Fruit fly (Drosophila melanogaster) whole organism, embryonic: ENCODE results near the gene CG5892.

ENCODE experiments used
- CG10321 ChIP-seq: fragments of 200-800 bp; sonication (Bioruptor generic); IDR thresholded peaks from 2 replicates; pipeline ENCODE4 v1.3.6; 2022; ENCODE audit warnings: missing biosample characterization, missing genetic modification characterization
- CG10431 ChIP-seq: fragments of 200-800 bp; sonication (Bioruptor generic); optimal IDR thresholded peaks from 3 replicates; lab custom pipeline; 2018; ENCODE audit warnings: missing biosample characterization, mild to moderate bottlenecking, missing genetic modification characterization
- CG10565 ChIP-seq: fragments of 200-800 bp; sonication (Bioruptor generic); optimal IDR thresholded peaks from 3 replicates; lab custom pipeline; 2016; ENCODE audit warnings: missing biosample characterization, mild to moderate bottlenecking, missing genetic modification characterization
- CG11093 ChIP-seq: fragments of 200-800 bp; sonication (Bioruptor generic); IDR thresholded peaks from 3 replicates; pipeline ENCODE4 v1.3.6; 2022; ENCODE audit warnings: missing biosample characterization, missing genetic modification characterization
- CG1233 ChIP-seq: fragments of 200-800 bp; sonication (Bioruptor generic); optimal IDR thresholded peaks from 4 replicates; lab custom pipeline; 2018; ENCODE audit warnings: missing biosample characterization, mild to moderate bottlenecking, missing genetic modification characterization
- CG12659 ChIP-seq: fragments of 200-800 bp; sonication (Bioruptor generic); optimal IDR thresholded peaks from 3 replicates; lab custom pipeline; 2017; ENCODE audit warnings: mild to moderate bottlenecking, missing biosample characterization, missing genetic modification reagents, missing genetic modification characterization
- CG12769 ChIP-seq: fragments of 200-800 bp; sonication (Bioruptor generic); optimal IDR thresholded peaks from 2 replicates; lab custom pipeline; 2019; ENCODE audit warnings: missing biosample characterization, mild to moderate bottlenecking, missing genetic modification characterization, moderate library complexity
- CG13894 ChIP-seq: fragments of 200-800 bp; sonication (Bioruptor generic); optimal IDR thresholded peaks from 3 replicates; lab custom pipeline; 2018; ENCODE audit warnings: missing biosample characterization, mild to moderate bottlenecking, missing genetic modification characterization, moderate library complexity
- CG14441 ChIP-seq: fragments of 200-800 bp; sonication (Bioruptor generic); IDR thresholded peaks from 2 replicates; pipeline ENCODE4 v1.3.6; 2022; ENCODE audit warnings: missing biosample characterization, missing genetic modification characterization
- CG15011 ChIP-seq: fragments of 200-800 bp; sonication (Bioruptor generic); optimal IDR thresholded peaks from 3 replicates; lab custom pipeline; 2018; ENCODE audit warnings: missing biosample characterization, mild to moderate bottlenecking, missing genetic modification characterization
- CG2889 ChIP-seq: fragments of 200-800 bp; sonication (Bioruptor generic); IDR thresholded peaks from 3 replicates; pipeline ENCODE4 v1.3.6; 2022; ENCODE audit warnings: missing biosample characterization, missing genetic modification characterization
- CG3065 ChIP-seq: fragments of 200-800 bp; sonication (Bioruptor generic); optimal IDR thresholded peaks from 2 replicates; lab custom pipeline; 2016; ENCODE audit warnings: missing biosample characterization, missing genetic modification characterization
- CG32532 ChIP-seq: fragments of 200-800 bp; sonication (Bioruptor generic); IDR thresholded peaks from 2 replicates; pipeline ENCODE4 v1.3.6; 2022; ENCODE audit warnings: missing biosample characterization, missing genetic modification characterization
- CG4282 ChIP-seq: fragments of 200-800 bp; sonication (Bioruptor generic); optimal IDR thresholded peaks from 2 replicates; lab custom pipeline; 2016; ENCODE audit warnings: missing biosample characterization, missing genetic modification characterization
- CG7556 ChIP-seq: fragments of 200-800 bp; sonication (Bioruptor generic); optimal IDR thresholded peaks from 2 replicates; lab custom pipeline; 2017; ENCODE audit warnings: missing biosample characterization, mild to moderate bottlenecking, missing genetic modification characterization
- CG7745 ChIP-seq: fragments of 200-800 bp; sonication (Bioruptor generic); optimal IDR thresholded peaks from 2 replicates; lab custom pipeline; 2018; ENCODE audit warnings: missing biosample characterization, mild to moderate bottlenecking, missing genetic modification characterization, moderate library complexity
- CG8290 ChIP-seq, 3 experiments: fragments of 200-800 bp; sonication (Bioruptor generic); optimal IDR thresholded peaks; 2 replicates each; lab custom pipeline; 2016 to 2019; ENCODE audit warnings: missing biosample characterization in 3 of 3, missing genetic modification characterization in 3 of 3, mild to moderate bottlenecking in 2 of 3, moderate library complexity in 1 of 3
- Camta ChIP-seq: fragments of 200-800 bp; sonication (Bioruptor generic); optimal IDR thresholded peaks from 2 replicates; lab custom pipeline; 2016; ENCODE audit warnings: missing biosample characterization, missing genetic modification characterization
- CkIIα-i1 ChIP-seq: fragments of 200-800 bp; sonication (Bioruptor generic); IDR thresholded peaks from 2 replicates; pipeline ENCODE4 v1.3.6; 2022; ENCODE audit warnings: missing biosample characterization, missing genetic modification characterization
- CoRest ChIP-seq: fragments of 200-800 bp; sonication (Bioruptor generic); optimal IDR thresholded peaks from 3 replicates; lab custom pipeline; 2018; ENCODE audit warnings: missing biosample characterization, mild to moderate bottlenecking, missing genetic modification characterization, moderate library complexity
- CrebB ChIP-seq: fragments of 200-800 bp; sonication (Bioruptor generic); optimal IDR thresholded peaks from 3 replicates; lab custom pipeline; 2018; ENCODE audit warnings: missing biosample characterization, mild to moderate bottlenecking, missing genetic modification characterization
- HLH3B ChIP-seq: fragments of 200-800 bp; sonication (Bioruptor generic); IDR thresholded peaks from 2 replicates; pipeline ENCODE4 v1.3.6; 2022; ENCODE audit warnings: missing biosample characterization, missing genetic modification characterization
- Hr78 ChIP-seq, 2 experiments: fragments of 200-800 bp in 1 of 2; fragments of >200 bp in 1 of 2; sonication (Bioruptor generic) in 1 of 2; optimal IDR thresholded peaks; 2 replicates each; lab custom pipeline; 2017 to 2019; ENCODE audit warnings: missing biosample characterization in 2 of 2, missing genetic modification characterization in 2 of 2, mild to moderate bottlenecking in 1 of 2, moderate library complexity in 1 of 2
- Mes4 ChIP-seq: fragments of 200-800 bp; sonication (Bioruptor generic); optimal IDR thresholded peaks from 2 replicates; lab custom pipeline; 2016; ENCODE audit warnings: missing biosample characterization, missing genetic modification characterization
- Xrp1 ChIP-seq: fragments of 200-800 bp; sonication (Bioruptor generic); IDR thresholded peaks from 2 replicates; pipeline ENCODE4 v1.3.6; 2022; ENCODE audit warnings: missing biosample characterization, missing genetic modification characterization
- amos ChIP-seq: fragments of 200-800 bp; sonication (Bioruptor generic); IDR thresholded peaks from 2 replicates; pipeline ENCODE4 v1.3.6; 2022; ENCODE audit warnings: missing biosample characterization, missing genetic modification characterization; ENCODE audit not compliant: partially characterized antibody
- crol ChIP-seq: fragments of 200-800 bp; sonication (Bioruptor generic); IDR thresholded peaks from 2 replicates; pipeline ENCODE4 v1.3.6; 2022; ENCODE audit warnings: missing biosample characterization, missing genetic modification characterization
- dmrt99B ChIP-seq: fragments of 200-800 bp; sonication (Bioruptor generic); optimal IDR thresholded peaks from 2 replicates; lab custom pipeline; 2018; ENCODE audit warnings: missing biosample characterization, mild to moderate bottlenecking, missing genetic modification characterization, moderate library complexity
- ems ChIP-seq: fragments of 200-800 bp; sonication (Bioruptor generic); optimal IDR thresholded peaks from 3 replicates; lab custom pipeline; 2016; ENCODE audit warnings: missing biosample characterization, missing genetic modification characterization
- eve ChIP-seq, 2 experiments: fragments of >200 bp; optimal IDR thresholded peaks; 2 replicates each; lab custom pipeline; 2017; ENCODE audit warnings: missing biosample characterization in 2 of 2, missing genetic modification characterization in 2 of 2
- ewg ChIP-seq: fragments of 200-800 bp; sonication (Bioruptor generic); optimal IDR thresholded peaks from 3 replicates; lab custom pipeline; 2017; ENCODE audit warnings: mild to moderate bottlenecking, missing biosample characterization, missing genetic modification reagents, missing genetic modification characterization
- fd96Cb ChIP-seq: fragments of 200-800 bp; sonication (Bioruptor generic); optimal IDR thresholded peaks from 2 replicates; lab custom pipeline; 2018; ENCODE audit warnings: missing biosample characterization, mild to moderate bottlenecking, missing genetic modification characterization, moderate library complexity
- ftz-f1 ChIP-seq: fragments of 200-800 bp; sonication (Bioruptor generic); optimal IDR thresholded peaks from 2 replicates; lab custom pipeline; 2016; ENCODE audit warnings: missing biosample characterization, missing genetic modification characterization
- ind ChIP-seq: fragments of 200-800 bp; sonication (Bioruptor generic); optimal IDR thresholded peaks from 3 replicates; lab custom pipeline; 2016; ENCODE audit warnings: missing biosample characterization, missing genetic modification characterization
- jigr1 ChIP-seq: fragments of 200-800 bp; sonication (Bioruptor generic); IDR thresholded peaks from 3 replicates; pipeline ENCODE4 v1.3.6; 2022; ENCODE audit warnings: missing biosample characterization, missing genetic modification characterization
- jumu ChIP-seq: fragments of 200-800 bp; sonication (Bioruptor generic); optimal IDR thresholded peaks from 3 replicates; lab custom pipeline; 2016; ENCODE audit warnings: missing biosample characterization, missing genetic modification characterization
- ken ChIP-seq: fragments of 200-800 bp; sonication (Bioruptor generic); IDR thresholded peaks from 3 replicates; pipeline ENCODE4 v1.3.6; 2022; ENCODE audit warnings: missing biosample characterization, missing genetic modification characterization
- kni ChIP-seq: fragments of 200-800 bp; sonication (Bioruptor generic); optimal IDR thresholded peaks from 3 replicates; lab custom pipeline; 2017; ENCODE audit warnings: mild to moderate bottlenecking, missing biosample characterization, missing genetic modification reagents, missing genetic modification characterization
- nau ChIP-seq: fragments of 200-800 bp; sonication (Bioruptor generic); optimal IDR thresholded peaks from 3 replicates; lab custom pipeline; 2017; ENCODE audit warnings: missing biosample characterization, mild to moderate bottlenecking, missing genetic modification characterization, missing genetic modification reagents
- sens-2 ChIP-seq: fragments of 200-800 bp; sonication (Bioruptor generic); IDR thresholded peaks from 2 replicates; pipeline ENCODE4 v1.3.6; 2022; ENCODE audit warnings: missing biosample characterization, missing genetic modification characterization
- sim ChIP-seq: fragments of 200-800 bp; sonication (Bioruptor generic); IDR thresholded peaks from 2 replicates; pipeline ENCODE4 v1.3.6; 2022; ENCODE audit warnings: missing biosample characterization, missing genetic modification characterization
- sima ChIP-seq: fragments of 200-800 bp; sonication (Bioruptor generic); optimal IDR thresholded peaks from 2 replicates; lab custom pipeline; 2016; ENCODE audit warnings: missing biosample characterization, missing genetic modification characterization
- so ChIP-seq: fragments of 200-800 bp; sonication (Bioruptor generic); IDR thresholded peaks from 3 replicates; pipeline ENCODE4 v1.3.6; 2022; ENCODE audit warnings: missing biosample characterization, missing genetic modification characterization
- sug ChIP-seq: fragments of 200-800 bp; optimal IDR thresholded peaks from 2 replicates; lab custom pipeline; 2019; ENCODE audit warnings: missing biosample characterization, mild to moderate bottlenecking, missing genetic modification characterization, moderate library complexity
- tap ChIP-seq: fragments of 200-800 bp; optimal IDR thresholded peaks from 3 replicates; lab custom pipeline; 2019; ENCODE audit warnings: missing biosample characterization, mild to moderate bottlenecking, missing genetic modification characterization, moderate library complexity
- tll ChIP-seq, 2 experiments: fragments of 200-800 bp in 1 of 2; fragments of >200 bp in 1 of 2; sonication (Bioruptor generic) in 1 of 2; optimal IDR thresholded peaks; 2 replicates each; lab custom pipeline; 2017 to 2019; ENCODE audit warnings: missing biosample characterization in 2 of 2, missing genetic modification characterization in 2 of 2, mild to moderate bottlenecking in 1 of 2, moderate library complexity in 1 of 2
- tna ChIP-seq: fragments of 200-800 bp; sonication (Bioruptor generic); IDR thresholded peaks from 2 replicates; pipeline ENCODE4 v1.3.6; 2022; ENCODE audit warnings: missing biosample characterization, missing genetic modification characterization; ENCODE audit not compliant: partially characterized antibody
- wdn ChIP-seq: fragments of 200-800 bp; sonication (Bioruptor generic); IDR thresholded peaks from 2 replicates; pipeline ENCODE4 v1.3.6; 2022; ENCODE audit warnings: missing biosample characterization, missing genetic modification characterization
- yki ChIP-seq: fragments of >200 bp; optimal IDR thresholded peaks from 3 replicates; lab custom pipeline; 2018

CG5892 gene

DNA sequence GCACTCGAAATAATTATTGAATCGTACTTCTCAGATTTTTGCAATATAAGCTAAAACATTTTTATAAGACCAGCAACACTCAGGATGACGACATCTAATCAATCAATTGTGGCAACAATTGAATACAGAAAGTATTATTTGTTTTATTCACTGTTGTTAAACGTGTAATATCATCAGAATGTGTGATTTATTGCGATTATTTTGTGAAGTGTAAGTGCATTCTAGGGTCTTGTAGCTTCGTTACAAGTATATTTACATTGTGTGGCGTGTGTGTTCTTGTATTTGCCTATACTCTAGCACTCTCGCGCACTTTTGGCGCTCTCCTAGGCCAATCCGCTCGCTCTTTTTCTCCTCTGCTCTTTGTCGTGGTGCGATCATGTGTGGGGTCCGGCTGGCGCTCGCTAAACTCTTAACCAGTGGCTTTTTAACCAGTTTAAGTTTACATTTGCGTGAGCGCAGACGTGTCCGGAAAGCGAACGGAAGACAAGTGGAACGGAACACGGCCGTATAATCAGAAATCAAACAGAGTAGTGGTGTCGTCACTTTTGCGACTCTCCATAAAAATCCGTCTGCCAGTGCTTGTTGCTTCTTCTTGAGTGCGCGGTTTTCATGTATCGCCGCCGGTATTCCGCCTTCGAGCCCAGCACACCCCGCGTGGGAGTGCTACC, 37.8 kb upstream of the CG5892 start (continued):
- peak; percentile 77 for TF ChIP-seq Xrp1 (GFP tag; lab: Robert Waterston, UW)
- peak; percentile 70 for TF ChIP-seq CG1233 (GFP tag; lab: Kevin White, UChicago)
- peak; percentile 70 for TF ChIP-seq so
- TF ChIP-seq nau (GFP tag; lab: Kevin White, UChicago) = peak; percentile 90
- peak; percentile 89 for TF ChIP-seq CG7556 (GFP tag; lab: Kevin White, UChicago)
- peak; percentile 85 for TF ChIP-seq jumu (GFP tag; lab: Kevin White, UChicago)
- peak; percentile 92 for TF ChIP-seq fd96Cb (tag; lab: Kevin White, UChicago)
- peak in 1 of 2 experiments; percentile 81 for TF ChIP-seq Hr78 (GFP tag; optimal IDR thresholded peaks at IDR 0.05; lab: Kevin White, UChicago)
- peak; percentile 80 for TF ChIP-seq CG12659 (GFP tag; lab: Kevin White, UChicago)
- peak; percentile 85 for TF ChIP-seq ewg (GFP tag; lab: Kevin White, UChicago)
- peak; percentile 79 for TF ChIP-seq CG12769 (tag; lab: Kevin White, UChicago)
- TF ChIP-seq CoRest = peak; percentile 88
- peak; percentile 75 for TF ChIP-seq Mes4 (GFP tag; lab: Kevin White, UChicago)
- peak; percentile 53 for TF ChIP-seq CG14441
- TF ChIP-seq sima (GFP tag; lab: Kevin White, UChicago) = peak; percentile 72
- peak; percentile 9 for TF ChIP-seq CG13894 (tag; lab: Kevin White, UChicago)
- peak; percentile 73 for TF ChIP-seq CG11093 (GFP tag; lab: Robert Waterston, UW)
- TF ChIP-seq CG3065 (GFP tag; lab: Kevin White, UChicago) = peak; percentile 51
- peak; percentile 83 for TF ChIP-seq tap (tag; lab: Kevin White, UChicago)
- TF ChIP-seq CG8290 (GFP tag; optimal IDR thresholded peaks at IDR 0.05; lab: Kevin White, UChicago) = peak; percentile 39
- peak in 1 of 2 experiments; percentile 84 for TF ChIP-seq CG8290 (tag; optimal IDR thresholded peaks at IDR 0.05; lab: Kevin White, UChicago)
- TF ChIP-seq jigr1 (GFP tag; lab: Robert Waterston, UW) = peak; percentile 53; the same call in 1 of the 3 replicates
- TF ChIP-seq CG15011 = peak; percentile 62
- TF ChIP-seq amos (GFP tag; lab: Robert Waterston, UW) = peak; percentile 42; the same call in 1 of the 2 replicates
- TF ChIP-seq ems = peak; percentile 75
- TF ChIP-seq sens-2 (GFP tag; lab: Robert Waterston, UW) = peak; percentile 74; the same call in 1 of the 2 replicates
- peak; percentile 45 for TF ChIP-seq CG4282 (GFP tag; lab: Kevin White, UChicago)
- TF ChIP-seq CG2889 (GFP tag; lab: Robert Waterston, UW) = no peak
- no peak for TF ChIP-seq tll (GFP tag; optimal IDR thresholded peaks at IDR 0.05; lab: Kevin White, UChicago)
- TF ChIP-seq sug (tag; lab: Kevin White, UChicago) = peak; percentile 56
- TF ChIP-seq CG10321 (GFP tag; lab: Robert Waterston, UW) = no peak
- no peak for TF ChIP-seq CG7745
- peak; percentile 65 for TF ChIP-seq CG10431 (GFP tag; lab: Kevin White, UChicago)
- peak in 1 of 2 experiments; percentile 98 for TF ChIP-seq eve (GFP tag; optimal IDR thresholded peaks at IDR 0.05; lab: Kevin White, UChicago)
- TF ChIP-seq ind (GFP tag; lab: Kevin White, UChicago) = peak; percentile 83
- TF ChIP-seq yki = no peak
- TF ChIP-seq CkIIα-i1 (GFP tag; lab: Robert Waterston, UW) = no peak
- peak; percentile 94 for TF ChIP-seq dmrt99B
- peak; percentile 47; the same call in 1 of the 2 replicates for TF ChIP-seq crol (GFP tag; lab: Robert Waterston, UW)
- TF ChIP-seq CG32532 (GFP tag; lab: Robert Waterston, UW) = no peak; the same call in 1 of the 2 replicates
- peak; percentile 85 for TF ChIP-seq HLH3B
- TF ChIP-seq ftz-f1 = no peak
- TF ChIP-seq wdn (GFP tag; lab: Robert Waterston, UW) = no peak
- TF ChIP-seq CrebB = peak; percentile 65
- TF ChIP-seq sim (GFP tag; lab: Robert Waterston, UW) = peak; percentile 24; the same call in 1 of the 2 replicates
- peak; percentile 33; the same call in 1 of the 2 replicates for TF ChIP-seq tna (GFP tag; lab: Robert Waterston, UW)
- TF ChIP-seq Camta = peak; percentile 88
- TF ChIP-seq ken (GFP tag; lab: Robert Waterston, UW) = peak; percentile 53; the same call in 2 of the 3 replicates
- peak; percentile 35 for TF ChIP-seq kni (GFP tag; lab: Kevin White, UChicago)
- TF ChIP-seq CG10565 (GFP tag; lab: Kevin White, UChicago) = peak; percentile 66
